Worm (Caenorhabditis elegans): Measurements from ENCODE around the gene ZK829.9.
A peak's percentile ranks its signal among the peaks of the same experiment; 100 is the strongest.

The ZK829.9 gene

ce11 chrIV:11930572-11930971 is 39.8 kb upstream of the ZK829.9 start, which contains the start of gene nhx-9:
TSS of gene nhx-9 (plus strand) at chrIV:11930872.
- TF ChIP-seq egl-27 (tag; optimal IDR thresholded peaks at IDR 0.05) (no peak), aly-2 (tag; optimal IDR thresholded peaks at IDR 0.05) (no peak)

ce11 chrIV:11937087-11937486 is 33.2 kb upstream of the ZK829.9 start, which contains the start of gene slc-5A12:
TSS of gene slc-5A12 (plus strand) at chrIV:11937419.
- TF ChIP-seq blmp-1 (tag; optimal IDR thresholded peaks at IDR 0.05; ENCODE audit: insufficient read depth) (peak; percentile 59), sma-9 (GFP tag; optimal IDR thresholded peaks at IDR 0.05) (no peak), sma-9 (tag; optimal IDR thresholded peaks at IDR 0.05) (no peak), mbf-1 (tag; optimal IDR thresholded peaks at IDR 0.05) (no peak)

- TF ChIP-seq C34F6.9 (tag; optimal IDR thresholded peaks at IDR 0.05) (no peak), sma-9 (GFP tag; optimal IDR thresholded peaks at IDR 0.05) (peak; percentile 68), sma-9 (tag; optimal IDR thresholded peaks at IDR 0.05) (no peak)
Measured at ce11 chrIV:11938554-11938953, 31.8 kb upstream of the ZK829.9 start.

- no peak for TF ChIP-seq mab-5 (tag; optimal IDR thresholded peaks at IDR 0.05)
- no peak for TF ChIP-seq nhr-237 (tag; optimal IDR thresholded peaks at IDR 0.05)
- TF ChIP-seq ZK546.5 (tag; optimal IDR thresholded peaks at IDR 0.05), result no peak
- no peak for TF ChIP-seq sem-4 (tag; optimal IDR thresholded peaks at IDR 0.05)
- TF ChIP-seq nhr-21 (tag; optimal IDR thresholded peaks at IDR 0.05), result no peak
- TF ChIP-seq nhr-23 (tag; optimal IDR thresholded peaks at IDR 0.05), result no peak
- no peak for TF ChIP-seq ztf-4 (tag; optimal IDR thresholded peaks at IDR 0.05)
- TF ChIP-seq blmp-1 (tag; optimal IDR thresholded peaks at IDR 0.05; ENCODE audit: insufficient read depth), result no peak
- no peak for TF ChIP-seq lsy-2 (tag; optimal IDR thresholded peaks at IDR 0.05)
- no peak for TF ChIP-seq nhr-77 (tag; optimal IDR thresholded peaks at IDR 0.05)
- TF ChIP-seq nhr-10 (tag; optimal IDR thresholded peaks at IDR 0.05), result no peak
- no peak for TF ChIP-seq peb-1 (tag; optimal IDR thresholded peaks at IDR 0.05)
- no peak for TF ChIP-seq dmd-4 (tag; optimal IDR thresholded peaks at IDR 0.05)
- no peak for TF ChIP-seq C34F6.9 (tag; optimal IDR thresholded peaks at IDR 0.05)
- no peak for TF ChIP-seq nhr-25 (tag; optimal IDR thresholded peaks at IDR 0.05)
- no peak for TF ChIP-seq snpc-4 (tag; optimal IDR thresholded peaks at IDR 0.05)
- no peak for TF ChIP-seq aly-2 (tag; optimal IDR thresholded peaks at IDR 0.05)
- TF ChIP-seq unc-62 (GFP tag; optimal IDR thresholded peaks at IDR 0.05), result no peak
- TF ChIP-seq nhr-129 (tag; optimal IDR thresholded peaks at IDR 0.05), result no peak
- TF ChIP-seq sma-9 (GFP tag; optimal IDR thresholded peaks at IDR 0.05), result no peak
- no peak for TF ChIP-seq sma-9 (tag; optimal IDR thresholded peaks at IDR 0.05)
Measured at ce11 chrIV:11942313-11942712, 28.0 kb upstream of the ZK829.9 start, which contains the start of gene ZK829.1. TSS of gene ZK829.1 (minus strand) at chrIV:11942413.

- TF ChIP-seq ceh-82 (tag; optimal IDR thresholded peaks at IDR 0.05), result no peak
- TF ChIP-seq lin-13 (GFP tag; optimal IDR thresholded peaks at IDR 0.05), result no peak
Measured at ce11 chrIV:11945621-11946020, 24.7 kb upstream of the ZK829.9 start, which contains the start of gene ZK829.3. TSS of gene ZK829.3 (minus strand) at chrIV:11945721.

ce11 chrIV:11949717-11950116 is 20.6 kb upstream of the ZK829.9 start, which contains the start of gene hdl-1:
TSS of gene hdl-1 (minus strand) at chrIV:11949817.
- TF ChIP-seq F13H6.1 (tag; optimal IDR thresholded peaks at IDR 0.05) (no peak), Y55F3AM.14 (GFP tag; optimal IDR thresholded peaks at IDR 0.05) (no peak), egl-27 (tag; optimal IDR thresholded peaks at IDR 0.05) (no peak), lin-39 (tag; optimal IDR thresholded peaks at IDR 0.05) (no peak), unc-39 (tag; optimal IDR thresholded peaks at IDR 0.05) (no peak)

ce11 chrIV:11950270-11950669 is 20.1 kb upstream of the ZK829.9 start, which contains the start of gene tbx-36:
TSS of gene tbx-36 (plus strand) at chrIV:11950570.
- TF ChIP-seq peb-1 (tag; optimal IDR thresholded peaks at IDR 0.05), result no peak
- no peak for TF ChIP-seq unc-55 (GFP tag; optimal IDR thresholded peaks at IDR 0.05)
- TF ChIP-seq lin-11 (tag; optimal IDR thresholded peaks at IDR 0.05), result no peak
- TF ChIP-seq nhr-25 (tag; optimal IDR thresholded peaks at IDR 0.05), result no peak
- TF ChIP-seq skn-1 (tag; optimal IDR thresholded peaks at IDR 0.05), result no peak
- TF ChIP-seq sem-4 (tag; optimal IDR thresholded peaks at IDR 0.05), result no peak
- no peak for TF ChIP-seq nhr-10 (tag; optimal IDR thresholded peaks at IDR 0.05)
- TF ChIP-seq nhr-23 (tag; optimal IDR thresholded peaks at IDR 0.05), result no peak
- no peak for TF ChIP-seq ztf-1 (GFP tag; conservative IDR thresholded peaks at IDR 0.05)
- no peak for TF ChIP-seq dmd-4 (tag; optimal IDR thresholded peaks at IDR 0.05)
- TF ChIP-seq ceh-82 (tag; optimal IDR thresholded peaks at IDR 0.05), result no peak

Measured in whole organism, L2 larva.